Worm (Caenorhabditis elegans): Measurements from ENCODE around the gene C52B9.8.

C52B9.8 gene

DNA sequence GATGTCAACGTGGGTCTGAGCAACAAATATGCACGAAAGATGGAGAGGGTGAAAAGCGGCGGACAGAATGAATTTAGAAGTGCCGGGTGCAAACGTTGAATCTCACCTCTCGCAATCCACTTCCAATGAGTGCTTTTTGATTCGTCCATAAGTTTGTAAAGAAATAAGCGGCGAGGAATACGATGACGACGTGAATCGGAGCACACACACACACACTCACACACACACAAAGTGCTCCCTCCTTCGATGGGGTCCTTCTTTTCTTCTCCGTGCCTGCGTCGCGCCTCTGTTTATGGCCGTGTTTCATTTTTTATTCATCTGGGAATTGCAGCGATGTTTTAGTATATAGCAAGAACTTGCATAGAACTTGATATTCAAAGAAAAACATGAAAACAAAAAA is 14.1 kb downstream of the C52B9.8 start, which contains the start of gene paf-2:
Gene paf-2, minus strand, starts transcription at position 290 of the 400 bp plus-strand sequence.
- TF ChIP-seq mep-1 (tag; optimal IDR thresholded peaks at IDR 0.05) (peak; percentile 22), daf-8 (GFP tag; IDR thresholded peaks at IDR 0.05) (no peak), nhr-25 (tag; optimal IDR thresholded peaks at IDR 0.05; ENCODE audit: borderline replicate concordance, insufficient read depth) (no peak), ctbp-1 (GFP tag; IDR thresholded peaks at IDR 0.05) (0 out of 2 replicates have a peak, but pooled peaks have one; percentile 24), hif-1 (tag; optimal IDR thresholded peaks at IDR 0.05) (peak in 1 of 2 experiments; percentile 1), zfp-3 (GFP tag; conservative IDR thresholded peaks at IDR 0.05) (no peak), aha-1 (tag) (peak; percentile 13), unc-62 (GFP tag; optimal IDR thresholded peaks at IDR 0.05 in 1 of 2) (peak in 1 of 2 experiments; percentile 68), unc-62 (tag; optimal IDR thresholded peaks at IDR 0.05) (no peak)

DNA sequence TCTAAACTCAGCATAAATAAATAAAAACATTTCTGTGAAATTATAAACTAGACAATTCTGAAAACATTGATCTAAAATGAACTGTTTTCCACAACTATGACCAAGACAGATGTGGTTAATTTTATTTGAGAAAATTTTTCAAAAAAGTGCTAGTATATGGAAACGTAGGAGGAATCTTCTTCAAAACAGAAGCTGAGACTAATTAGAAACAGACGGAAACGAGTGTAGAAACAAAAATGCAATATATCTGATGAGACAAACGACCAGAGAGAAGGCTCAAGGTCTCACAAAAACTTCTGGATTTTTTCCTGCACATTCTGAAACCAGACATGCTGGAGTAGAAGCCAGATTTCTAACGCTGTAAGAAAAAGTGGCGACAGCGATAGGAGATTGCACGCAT is 15.7 kb downstream of the C52B9.8 start:
- no peak for TF ChIP-seq madf-9 (GFP tag; conservative IDR thresholded peaks at IDR 0.05)
- TF ChIP-seq hmg-1.1 (GFP tag; IDR thresholded peaks at IDR 0.05), result no peak
- TF ChIP-seq saeg-2 (GFP tag; IDR thresholded peaks at IDR 0.05), result no peak
- no peak for TF ChIP-seq ces-1 (GFP tag; optimal IDR thresholded peaks at IDR 0.05)
- no peak for TF ChIP-seq aly-2 (tag; optimal IDR thresholded peaks at IDR 0.05)
- TF ChIP-seq lim-7 (GFP tag; IDR thresholded peaks at IDR 0.05), result no peak
- no peak for TF ChIP-seq nhr-25 (tag; optimal IDR thresholded peaks at IDR 0.05; ENCODE audit: borderline replicate concordance, insufficient read depth)
- TF ChIP-seq hif-1 (tag; optimal IDR thresholded peaks at IDR 0.05), result no peak
- no peak for TF ChIP-seq nhr-6 (tag; optimal IDR thresholded peaks at IDR 0.05)
- no peak for TF ChIP-seq duxl-1 (tag; optimal IDR thresholded peaks at IDR 0.05; ENCODE audit: poor library complexity)
- TF ChIP-seq dmd-8 (GFP tag; IDR thresholded peaks at IDR 0.05), result no peak
- TF ChIP-seq Y5F2A.4 (GFP tag; optimal IDR thresholded peaks at IDR 0.05), result no peak
- no peak for TF ChIP-seq lin-38 (GFP tag; IDR thresholded peaks at IDR 0.05)
- no peak for TF ChIP-seq lsy-2 (tag; optimal IDR thresholded peaks at IDR 0.05)
- no peak for TF ChIP-seq unc-130 (GFP tag; optimal IDR thresholded peaks at IDR 0.05)
- no peak for TF ChIP-seq lin-13 (GFP tag; optimal IDR thresholded peaks at IDR 0.05)
- no peak for TF ChIP-seq nhr-42 (GFP tag; IDR thresholded peaks at IDR 0.05)

DNA sequence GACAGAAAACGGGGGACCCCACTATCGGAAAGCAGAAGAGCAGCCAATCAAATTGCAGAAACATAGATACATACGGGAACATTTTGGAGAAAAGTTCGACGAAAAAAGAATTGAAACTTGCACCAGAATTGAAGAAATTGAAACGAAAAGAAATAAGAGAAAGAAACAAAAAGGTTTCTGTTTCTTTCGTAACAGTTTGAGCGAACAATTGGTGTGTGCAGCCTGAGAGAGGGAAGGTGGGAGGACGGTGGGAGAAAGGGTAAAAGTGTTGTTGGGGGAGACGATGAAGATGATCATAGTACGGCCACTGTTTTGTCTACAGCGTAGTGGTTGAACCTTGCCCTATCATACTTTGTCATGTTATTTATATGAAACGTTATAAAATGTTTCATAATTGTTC is 16.6 kb downstream of the C52B9.8 start:
- no peak for TF ChIP-seq hlh-30 (tag; optimal IDR thresholded peaks at IDR 0.05; ENCODE audit: insufficient read depth)
- TF ChIP-seq daf-16 (GFP tag; optimal IDR thresholded peaks at IDR 0.05), result no peak
- TF ChIP-seq daf-16 (tag; optimal IDR thresholded peaks at IDR 0.05), result peak; percentile 48
- no peak for TF ChIP-seq madf-5 (GFP tag; IDR thresholded peaks at IDR 0.05)
- peak; percentile 32 for TF ChIP-seq mep-1 (tag; optimal IDR thresholded peaks at IDR 0.05)
- TF ChIP-seq fkh-10 (GFP tag; optimal IDR thresholded peaks at IDR 0.05), result peak; percentile 27
- no peak for TF ChIP-seq ces-1 (GFP tag; optimal IDR thresholded peaks at IDR 0.05)
- no peak for TF ChIP-seq skn-1 (tag; optimal IDR thresholded peaks at IDR 0.05)
- no peak for TF ChIP-seq cey-2 (tag; optimal IDR thresholded peaks at IDR 0.05; ENCODE audit: borderline replicate concordance, insufficient read depth)
- no peak for TF ChIP-seq lsy-2 (tag; optimal IDR thresholded peaks at IDR 0.05)
- no peak for TF ChIP-seq php-3 (GFP tag; IDR thresholded peaks at IDR 0.05)
- no peak for TF ChIP-seq dmd-8 (GFP tag; IDR thresholded peaks at IDR 0.05)
- TF ChIP-seq F37D6.2 (tag; optimal IDR thresholded peaks at IDR 0.05), result no peak
- TF ChIP-seq T20F7.1 (GFP tag; optimal IDR thresholded peaks at IDR 0.05), result no peak
- TF ChIP-seq lin-39 (tag; optimal IDR thresholded peaks at IDR 0.05), result no peak
- TF ChIP-seq dmd-6 (GFP tag; IDR thresholded peaks at IDR 0.05), result peak; percentile 9; the same call in 1 of the 2 replicates
- peak; percentile 28 for TF ChIP-seq nhr-28 (tag; optimal IDR thresholded peaks at IDR 0.05)
- TF ChIP-seq mes-2 (tag; optimal IDR thresholded peaks at IDR 0.05; ENCODE audit: poor library complexity, severe bottlenecking), result no peak
- peak; percentile 41 for TF ChIP-seq hlh-11 (tag; optimal IDR thresholded peaks at IDR 0.05)
- TF ChIP-seq unc-62 (GFP tag; optimal IDR thresholded peaks at IDR 0.05 in 1 of 2), result no peak
- no peak for TF ChIP-seq unc-62 (tag; optimal IDR thresholded peaks at IDR 0.05)
- no peak for TF ChIP-seq dpl-1 (GFP tag; optimal IDR thresholded peaks at IDR 0.05)
- TF ChIP-seq aly-2 (tag; optimal IDR thresholded peaks at IDR 0.05), result no peak

All from whole organism, L4 larva.